Worm (Caenorhabditis elegans) whole organism, L1 larva: ENCODE data around the gene F10A3.11.

Source experiments
- C34B4.2 ChIP-seq: sonication (generic microtip); optimal IDR thresholded peaks from 2 replicates; lab custom pipeline; 2017; ENCODE audit warnings: mild to moderate bottlenecking, missing genetic modification characterization, missing compliant biosample characterization
- aha-1 ChIP-seq: fragments of 150-350 bp; optimal IDR thresholded peaks from 2 replicates; lab custom pipeline; 2014; ENCODE audit warnings: missing biosample characterization, missing genetic modification characterization
- ceh-63 ChIP-seq: fragments of 200-800 bp; sonication (Bioruptor generic); optimal IDR thresholded peaks from 2 replicates; lab custom pipeline; 2018; ENCODE audit warnings: mild to moderate bottlenecking, missing genetic modification characterization, missing compliant biosample characterization
- ceh-82 ChIP-seq, 3 experiments: fragments of 150-350 bp in 1 of 3; sonication (generic microtip) in 2 of 3; optimal IDR thresholded peaks; 2 replicates each; lab custom pipeline; 2014 to 2017; ENCODE audit warnings: missing biosample characterization in 3 of 3, missing genetic modification characterization in 3 of 3
- dsc-1 ChIP-seq: sonication (generic microtip); optimal IDR thresholded peaks from 2 replicates; lab custom pipeline; 2016; ENCODE audit warnings: mild to moderate bottlenecking, missing genetic modification characterization, missing compliant biosample characterization
- efl-1 ChIP-seq, 4 experiments: fragments of 150-350 bp; optimal IDR thresholded peaks in 3 of 4; peaks in 1 of 4; 1 replicate in 1 of 4; 2 replicates in 3 of 4; lab custom pipeline; 2014; ENCODE audit warnings: missing biosample characterization in 2 of 4, missing genetic modification characterization in 2 of 4, missing genetic modification reagents in 2 of 4
- egl-27 ChIP-seq, 2 experiments: fragments of 150-350 bp in 1 of 2; sonication (generic microtip); optimal IDR thresholded peaks; 3 replicates each; lab custom pipeline; 2017 to 2018; ENCODE audit warnings: missing biosample characterization in 2 of 2, missing genetic modification characterization in 2 of 2, missing genetic modification reagents in 2 of 2
- elt-2 ChIP-seq: sonication (generic microtip); optimal IDR thresholded peaks from 2 replicates; lab custom pipeline; 2016; ENCODE audit warnings: missing genetic modification characterization, mild to moderate bottlenecking, inconsistent platforms, missing compliant biosample characterization, missing genetic modification reagents
- elt-3 ChIP-seq, 6 experiments: fragments of 150-350 bp in 1 of 6; sonication (generic microtip); optimal IDR thresholded peaks; 2 replicates each; lab custom pipeline; 2017 to 2018; ENCODE audit warnings: missing biosample characterization in 6 of 6, missing genetic modification characterization in 6 of 6, inconsistent platforms in 1 of 6
- ets-5 ChIP-seq: fragments of 200-800 bp; sonication (Bioruptor generic); IDR thresholded peaks from 2 replicates; pipeline ENCODE4 v1.3.6; 2022; ENCODE audit warnings: missing genetic modification characterization, missing compliant biosample characterization
- grh-1 ChIP-seq: fragments of 200-800 bp; sonication (Bioruptor generic); IDR thresholded peaks from 2 replicates; pipeline ENCODE4 v1.3.6; 2022; ENCODE audit warnings: missing genetic modification reagents, missing genetic modification characterization, missing compliant biosample characterization
- hlh-17 ChIP-seq: fragments of 200-800 bp; sonication (Bioruptor generic); optimal IDR thresholded peaks from 2 replicates; lab custom pipeline; 2018; ENCODE audit warnings: missing genetic modification characterization, mild to moderate bottlenecking, missing compliant biosample characterization, moderate library complexity, borderline replicate concordance
- lsy-2 ChIP-seq, 2 experiments: fragments of 150-350 bp; optimal IDR thresholded peaks; 2 replicates each; lab custom pipeline; 2014; ENCODE audit warnings: missing biosample characterization in 2 of 2, missing genetic modification characterization in 2 of 2
- nhr-19 ChIP-seq: fragments of 200-800 bp; sonication (Bioruptor generic); conservative IDR thresholded peaks from 2 replicates; pipeline ENCODE4 v1.3.6; 2022; ENCODE audit warnings: missing genetic modification characterization, missing compliant biosample characterization
- nhr-28 ChIP-seq: fragments of 150-350 bp; optimal IDR thresholded peaks from 2 replicates; lab custom pipeline; 2014; ENCODE audit warnings: missing biosample characterization, missing genetic modification characterization
- nhr-77 ChIP-seq: fragments of 150-350 bp; optimal IDR thresholded peaks from 2 replicates; lab custom pipeline; 2014; ENCODE audit warnings: missing biosample characterization, missing genetic modification characterization
- nhr-90 ChIP-seq: sonication (generic microtip); optimal IDR thresholded peaks from 2 replicates; lab custom pipeline; 2016; ENCODE audit warnings: mild to moderate bottlenecking, missing genetic modification characterization, missing compliant biosample characterization; ENCODE audit not compliant: poor library complexity
- pag-3 ChIP-seq: sonication (generic microtip); optimal IDR thresholded peaks from 2 replicates; lab custom pipeline; 2017; ENCODE audit warnings: missing genetic modification characterization, mild to moderate bottlenecking, missing compliant biosample characterization, antibody characterized with exemption, borderline replicate concordance; ENCODE audit not compliant: insufficient read depth
- pqm-1 ChIP-seq: sonication (generic microtip); optimal IDR thresholded peaks from 3 replicates; lab custom pipeline; 2017; ENCODE audit warnings: missing biosample characterization, missing genetic modification characterization
- skn-1 ChIP-seq: fragments of 150-350 bp; optimal IDR thresholded peaks from 2 replicates; lab custom pipeline; 2014; ENCODE audit warnings: missing biosample characterization, missing genetic modification characterization
- snu-23 ChIP-seq: sonication (generic microtip); optimal IDR thresholded peaks from 2 replicates; lab custom pipeline; 2016; ENCODE audit warnings: missing genetic modification characterization, missing compliant biosample characterization
- sup-37 ChIP-seq: fragments of 200-800 bp; sonication (Bioruptor generic); optimal IDR thresholded peaks from 2 replicates; lab custom pipeline; 2018; ENCODE audit warnings: mild to moderate bottlenecking, missing genetic modification characterization, missing compliant biosample characterization
- unc-62 ChIP-seq: fragments of 150-350 bp; optimal IDR thresholded peaks from 2 replicates; lab custom pipeline; 2014; ENCODE audit warnings: missing biosample characterization, missing genetic modification reagents, missing genetic modification characterization
- unc-86 ChIP-seq: sonication (generic microtip); optimal IDR thresholded peaks from 2 replicates; lab custom pipeline; 2016; ENCODE audit warnings: missing genetic modification characterization, missing compliant biosample characterization
- unc-98 ChIP-seq: fragments of 200-800 bp; sonication (Bioruptor generic); IDR thresholded peaks from 2 replicates; pipeline ENCODE4 v1.3.6; 2022; ENCODE audit warnings: missing genetic modification characterization, missing compliant biosample characterization
- zip-4 ChIP-seq: fragments of 200-800 bp; sonication (Bioruptor generic); optimal IDR thresholded peaks from 2 replicates; lab custom pipeline; 2018; ENCODE audit warnings: mild to moderate bottlenecking, missing genetic modification characterization, moderate library complexity, missing compliant biosample characterization
- ztf-11 ChIP-seq, 2 experiments: sonication (generic microtip); optimal IDR thresholded peaks; 2 replicates each; lab custom pipeline; 2016 to 2017; ENCODE audit warnings: missing genetic modification characterization in 2 of 2, missing biosample characterization in 1 of 2, missing compliant biosample characterization in 1 of 2
- ztf-4 ChIP-seq: fragments of 150-350 bp; optimal IDR thresholded peaks from 2 replicates; lab custom pipeline; 2014; ENCODE audit warnings: missing biosample characterization, missing genetic modification characterization

The F10A3.11 gene

ce11 chrV:16132215-16132614, 30.3 kb upstream of the F10A3.11 start:
- no peak for TF ChIP-seq grh-1
- peak; percentile 15 for TF ChIP-seq zip-4 (GFP tag; lab: Kevin White, UChicago)

DNA sequence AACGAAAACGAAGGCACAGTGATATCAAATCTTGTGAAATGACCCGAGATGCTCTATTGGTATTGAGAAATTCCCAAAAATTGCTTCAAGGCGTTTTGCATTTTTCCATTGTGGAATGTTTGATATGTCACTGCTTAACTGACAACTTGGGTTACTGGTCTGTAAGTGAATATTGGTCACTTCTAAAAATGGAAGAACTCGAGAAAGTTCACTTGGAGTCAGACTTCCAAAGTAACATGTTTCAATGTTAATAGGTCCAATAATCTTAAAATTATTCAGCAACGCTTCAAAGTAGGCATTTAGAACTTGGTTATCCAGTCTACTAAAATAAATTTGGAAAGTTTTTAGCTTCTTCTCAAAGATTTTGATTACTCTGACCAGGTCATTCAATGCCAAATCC, 29.8 kb upstream of the F10A3.11 start, which contains the start of gene fbxa-144:
fbxa-144 (minus strand) TSS at position 101 of the 400 bp plus-strand sequence.
- TF ChIP-seq elt-3 (tag; optimal IDR thresholded peaks at IDR 0.05; lab: Kevin White, UChicago) (no peak), nhr-77 (tag; lab: Kevin White, UChicago) (no peak), grh-1 (no peak), nhr-19 (GFP tag; lab: Robert Waterston, UW) (no peak), ceh-63 (GFP tag; lab: Kevin White, UChicago) (no peak), unc-62 (GFP tag; lab: Kevin White, UChicago) (no peak), snu-23 (no peak), C34B4.2 (no peak), unc-86 (tag; lab: Kevin White, UChicago) (no peak)

ce11 chrV:16137043-16137442, 25.4 kb upstream of the F10A3.11 start, which contains the start of gene F44G3.7:
Gene F44G3.7, minus strand, starts transcription at chrV:16137143.
- TF ChIP-seq nhr-90 (tag; lab: Kevin White, UChicago) (no peak), elt-2 (tag; lab: Kevin White, UChicago) (no peak)

- no peak for TF ChIP-seq efl-1 (optimal IDR thresholded peaks at IDR 0.05; lab: Kevin White, UChicago)
- TF ChIP-seq efl-1 (GFP tag; optimal IDR thresholded peaks at IDR 0.05 in 1 of 2; lab: Kevin White, UChicago): peak in 1 of 2 experiments; percentile 65
- peak; percentile 10 for TF ChIP-seq elt-2 (tag; lab: Kevin White, UChicago)
- no peak for TF ChIP-seq ztf-11 (tag; optimal IDR thresholded peaks at IDR 0.05; lab: Kevin White, UChicago)
Measured at ce11 chrV:16139529-16139928, 23.0 kb upstream of the F10A3.11 start, which contains the start of gene clc-11. Gene clc-11, minus strand, starts transcription at chrV:16139629.

ce11 chrV:16141071-16141470, 21.4 kb upstream of the F10A3.11 start, which contains the start of gene clc-32:
Gene clc-32, minus strand, starts transcription at chrV:16141171.
- no peak for TF ChIP-seq hlh-17 (GFP tag; lab: Kevin White, UChicago)
- no peak for TF ChIP-seq ztf-4
- TF ChIP-seq grh-1: no peak
- TF ChIP-seq dsc-1 (tag; lab: Kevin White, UChicago): no peak
- no peak for TF ChIP-seq sup-37 (GFP tag; lab: Kevin White, UChicago)
- no peak for TF ChIP-seq nhr-28 (tag; lab: Kevin White, UChicago)
- TF ChIP-seq skn-1: no peak
- TF ChIP-seq ceh-82 (tag; optimal IDR thresholded peaks at IDR 0.05; lab: Kevin White, UChicago): no peak
- no peak for TF ChIP-seq unc-98 (GFP tag; lab: Robert Waterston, UW)
- TF ChIP-seq pqm-1 (tag; lab: Kevin White, UChicago): no peak
- TF ChIP-seq egl-27 (tag; optimal IDR thresholded peaks at IDR 0.05; lab: Kevin White, UChicago): no peak
- TF ChIP-seq lsy-2 (tag; optimal IDR thresholded peaks at IDR 0.05; lab: Kevin White, UChicago): no peak
- TF ChIP-seq ztf-11 (tag; optimal IDR thresholded peaks at IDR 0.05; lab: Kevin White, UChicago): no peak
- no peak for TF ChIP-seq ets-5 (GFP tag; lab: Robert Waterston, UW)
- no peak for TF ChIP-seq aha-1 (tag; lab: Kevin White, UChicago)

ce11 chrV:16142371-16142770, 20.1 kb upstream of the F10A3.11 start, which contains the start of gene fbxa-18:
Gene fbxa-18, plus strand, starts transcription at chrV:16142671.
- TF ChIP-seq snu-23 (no peak), ceh-63 (GFP tag; lab: Kevin White, UChicago) (no peak), pag-3 (tag; lab: Kevin White, UChicago) (no peak)
